Worm (Caenorhabditis elegans): Measurements from ENCODE around the gene hrde-1.

DNA sequence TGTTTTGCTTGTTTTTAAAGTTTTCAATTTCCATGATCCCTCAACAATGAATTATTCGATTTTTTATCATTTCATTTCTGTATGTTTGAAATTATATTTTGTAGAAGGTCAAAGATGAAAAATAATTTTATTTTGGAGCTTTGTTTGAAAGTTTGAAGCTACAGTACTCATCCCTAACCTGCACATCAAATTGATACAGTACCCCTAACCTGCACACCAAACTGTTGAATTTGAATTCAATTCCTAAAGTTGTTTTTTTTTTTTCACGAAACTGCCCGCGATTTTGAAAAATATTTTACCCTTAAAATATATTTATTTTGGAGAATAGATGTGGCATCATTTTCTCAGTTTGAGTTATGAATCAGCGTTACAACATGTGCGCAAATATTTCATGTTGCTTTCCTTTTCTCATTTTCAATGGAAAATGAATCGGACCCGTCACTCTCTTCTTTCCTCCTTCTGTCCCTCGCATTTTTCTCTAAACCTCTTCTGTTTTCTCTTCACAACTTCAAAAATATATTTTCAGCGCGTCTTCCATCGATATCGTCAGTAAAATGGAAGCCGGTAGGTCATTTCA lies 29.9 kb upstream of the hrde-1 start, which contains the start of gene R74.8:
- TF ChIP-seq fkh-10 (GFP tag; optimal IDR thresholded peaks at IDR 0.05) (no peak), nhr-28 (tag; optimal IDR thresholded peaks at IDR 0.05) (no peak), Y75B8A.6 (GFP tag; IDR thresholded peaks at IDR 0.05) (no peak), jun-1 (tag; optimal IDR thresholded peaks at IDR 0.05) (no peak), lin-15B (tag; optimal IDR thresholded peaks at IDR 0.05) (no peak), ceh-20 (GFP tag; IDR thresholded peaks at IDR 0.05) (no peak), nhr-76 (tag; optimal IDR thresholded peaks at IDR 0.05) (no peak), mdl-1 (tag; optimal IDR thresholded peaks at IDR 0.05) (no peak), dmd-8 (GFP tag; IDR thresholded peaks at IDR 0.05) (no peak), nhr-111 (GFP tag; optimal IDR thresholded peaks at IDR 0.05) (no peak)
